Worm (Caenorhabditis elegans) whole organism, young adult: ENCODE data around the gene nmur-3.

Source experiments
- B0019.2 ChIP-seq: fragments of 200-800 bp; sonication (Bioruptor generic); conservative IDR thresholded peaks from 2 replicates; pipeline ENCODE4 v1.3.6; 2022; ENCODE audit warnings: missing genetic modification reagents, missing genetic modification characterization, missing compliant biosample characterization
- B0035.1 ChIP-seq: sonication (generic microtip); optimal IDR thresholded peaks from 2 replicates; lab custom pipeline; 2016; ENCODE audit warnings: missing genetic modification characterization, mild to moderate bottlenecking, missing compliant biosample characterization, missing genotype, missing genetic modification reagents
- F10E7.11 ChIP-seq: sonication (generic microtip); optimal IDR thresholded peaks from 2 replicates; lab custom pipeline; 2017; ENCODE audit warnings: mild to moderate bottlenecking, missing genetic modification characterization, moderate library complexity, missing compliant biosample characterization
- F33H1.4 ChIP-seq: fragments of 200-800 bp; sonication (Bioruptor generic); IDR thresholded peaks from 2 replicates; pipeline ENCODE4 v1.3.6; 2022; ENCODE audit warnings: missing genetic modification reagents, missing genetic modification characterization, missing compliant biosample characterization
- F39B2.1 ChIP-seq: fragments of 200-800 bp; sonication (Bioruptor generic); IDR thresholded peaks from 2 replicates; pipeline ENCODE4 v1.3.6; 2022; ENCODE audit warnings: missing genetic modification reagents, missing genetic modification characterization, missing compliant biosample characterization
- F57A8.1 ChIP-seq: fragments of 200-800 bp; sonication (Bioruptor generic); optimal IDR thresholded peaks from 2 replicates; lab custom pipeline; 2018; ENCODE audit warnings: mild to moderate bottlenecking, missing genetic modification characterization, moderate library complexity, missing compliant biosample characterization
- K11D2.4 ChIP-seq: fragments of 200-800 bp; sonication (Bioruptor generic); IDR thresholded peaks from 2 replicates; pipeline ENCODE4 v1.3.6; 2022; ENCODE audit warnings: missing genetic modification reagents, missing genetic modification characterization, missing compliant biosample characterization
- K12H6.12 ChIP-seq: fragments of 200-800 bp; sonication (Bioruptor generic); optimal IDR thresholded peaks from 2 replicates; lab custom pipeline; 2018; ENCODE audit warnings: mild to moderate bottlenecking, missing genetic modification characterization, missing compliant biosample characterization
- akir-1 ChIP-seq: fragments of 200-800 bp; sonication (Bioruptor generic); optimal IDR thresholded peaks from 2 replicates; lab custom pipeline; 2018; ENCODE audit warnings: mild to moderate bottlenecking, missing genetic modification characterization, moderate library complexity, missing compliant biosample characterization
- ama-1 ChIP-seq, 3 experiments: fragments of 150-350 bp in 1 of 3; sonication (generic microtip) in 2 of 3; optimal IDR thresholded peaks; 2 replicates each; lab custom pipeline; 2014 to 2018; ENCODE audit warnings: missing biosample characterization in 2 of 3, missing genetic modification characterization in 2 of 3, missing genetic modification reagents in 2 of 3
- atf-7 ChIP-seq: sonication (generic microtip); optimal IDR thresholded peaks from 2 replicates; lab custom pipeline; 2017; ENCODE audit warnings: mild to moderate bottlenecking, missing genetic modification characterization, missing compliant biosample characterization
- attf-5 ChIP-seq: fragments of 200-800 bp; sonication (Bioruptor generic); optimal IDR thresholded peaks from 2 replicates; lab custom pipeline; 2018; ENCODE audit warnings: mild to moderate bottlenecking, missing genetic modification characterization, missing compliant biosample characterization
- attf-6 ChIP-seq: fragments of 200-800 bp; sonication (Bioruptor generic); IDR thresholded peaks from 2 replicates; pipeline ENCODE4 v1.3.6; 2022; ENCODE audit warnings: missing genetic modification reagents, missing genetic modification characterization, missing compliant biosample characterization
- ccch-3 ChIP-seq: fragments of 200-800 bp; sonication (Bioruptor generic); optimal IDR thresholded peaks from 2 replicates; lab custom pipeline; 2018; ENCODE audit warnings: mild to moderate bottlenecking, missing genetic modification characterization, missing compliant biosample characterization
- cebp-1 ChIP-seq, 2 experiments: fragments of 200-800 bp in 1 of 2; sonication (Bioruptor generic) in 1 of 2; sonication (generic microtip) in 1 of 2; IDR thresholded peaks in 1 of 2; optimal IDR thresholded peaks in 1 of 2; 2 replicates each; pipeline versions ENCODE4 v1.3.6 to Lab custom; 2017 to 2022; ENCODE audit warnings: missing compliant biosample characterization in 2 of 2, missing genetic modification characterization in 2 of 2, mild to moderate bottlenecking in 1 of 2, missing genetic modification reagents in 1 of 2, moderate library complexity in 1 of 2
- dox-1 ChIP-seq: fragments of 200-800 bp; sonication (Bioruptor generic); IDR thresholded peaks from 2 replicates; pipeline ENCODE4 v1.3.6; 2022; ENCODE audit warnings: missing genetic modification reagents, missing genetic modification characterization, missing compliant biosample characterization
- dpl-1 ChIP-seq: fragments of 150-350 bp; optimal IDR thresholded peaks from 2 replicates; lab custom pipeline; 2014; ENCODE audit warnings: missing biosample characterization, missing genetic modification reagents, missing genetic modification characterization
- egrh-3 ChIP-seq: fragments of 200-800 bp; sonication (Bioruptor generic); IDR thresholded peaks from 2 replicates; pipeline ENCODE4 v1.3.6; 2022; ENCODE audit warnings: missing genetic modification reagents, missing genetic modification characterization, missing compliant biosample characterization
- hlh-12 ChIP-seq: sonication (generic microtip); optimal IDR thresholded peaks from 2 replicates; lab custom pipeline; 2016; ENCODE audit warnings: missing genetic modification characterization, missing compliant biosample characterization
- lag-1 ChIP-seq: fragments of 200-800 bp; sonication (Bioruptor generic); IDR thresholded peaks from 2 replicates; pipeline ENCODE4 v1.3.6; 2022; ENCODE audit warnings: missing genetic modification reagents, missing genetic modification characterization, missing compliant biosample characterization
- let-526 ChIP-seq: fragments of 200-800 bp; sonication (Bioruptor generic); IDR thresholded peaks from 2 replicates; pipeline ENCODE4 v1.3.6; 2022; ENCODE audit warnings: missing genetic modification reagents, missing genetic modification characterization, missing compliant biosample characterization
- let-607 ChIP-seq, 2 experiments: fragments of 200-800 bp in 1 of 2; sonication (Bioruptor generic) in 1 of 2; sonication (generic microtip) in 1 of 2; optimal IDR thresholded peaks; 2 replicates each; lab custom pipeline; 2016 to 2018; ENCODE audit warnings: mild to moderate bottlenecking in 2 of 2, missing compliant biosample characterization in 2 of 2, missing genetic modification characterization in 2 of 2, moderate library complexity in 2 of 2, missing genotype in 1 of 2
- lsl-1 ChIP-seq: fragments of 200-800 bp; sonication (Bioruptor generic); optimal IDR thresholded peaks from 2 replicates; lab custom pipeline; 2018; ENCODE audit warnings: mild to moderate bottlenecking, missing genetic modification characterization, moderate library complexity, missing compliant biosample characterization
- madf-8 ChIP-seq: fragments of 200-800 bp; sonication (Bioruptor generic); conservative IDR thresholded peaks from 2 replicates; pipeline ENCODE4 v1.3.6; 2022; ENCODE audit warnings: missing genetic modification reagents, missing genetic modification characterization, missing compliant biosample characterization
- mes-4 ChIP-seq: sonication (generic microtip); optimal IDR thresholded peaks from 2 replicates; lab custom pipeline; 2016; ENCODE audit warnings: missing genotype, missing genetic modification characterization, missing compliant biosample characterization
- mxl-1 ChIP-seq: sonication (generic microtip); optimal IDR thresholded peaks from 2 replicates; lab custom pipeline; 2016; ENCODE audit warnings: missing genetic modification characterization, missing compliant biosample characterization
- nhr-80 ChIP-seq: sonication (generic microtip); optimal IDR thresholded peaks from 2 replicates; lab custom pipeline; 2016; ENCODE audit warnings: missing genetic modification characterization, missing compliant biosample characterization
- nhr-90 ChIP-seq: sonication (generic microtip); optimal IDR thresholded peaks from 2 replicates; lab custom pipeline; 2016; ENCODE audit warnings: missing genotype, mild to moderate bottlenecking, missing genetic modification characterization, missing compliant biosample characterization
- tlf-1 ChIP-seq: fragments of 200-800 bp; sonication (Bioruptor generic); optimal IDR thresholded peaks from 2 replicates; lab custom pipeline; 2018; ENCODE audit warnings: mild to moderate bottlenecking, missing genetic modification characterization, missing compliant biosample characterization
- unc-62 ChIP-seq: fragments of 150-350 bp; optimal IDR thresholded peaks from 2 replicates; lab custom pipeline; 2014; ENCODE audit warnings: missing biosample characterization, missing genetic modification reagents, missing genetic modification characterization
- zfh-2 ChIP-seq: fragments of 200-800 bp; sonication (Bioruptor generic); conservative IDR thresholded peaks from 2 replicates; pipeline ENCODE4 v1.3.6; 2022; ENCODE audit warnings: missing genetic modification reagents, missing genetic modification characterization, missing compliant biosample characterization
- ztf-28 ChIP-seq: fragments of 200-800 bp; sonication (Bioruptor generic); IDR thresholded peaks from 2 replicates; pipeline ENCODE4 v1.3.6; 2022; ENCODE audit warnings: missing genetic modification reagents, missing genetic modification characterization, missing compliant biosample characterization
- ztf-3 ChIP-seq: fragments of 200-800 bp; sonication (Bioruptor generic); optimal IDR thresholded peaks from 2 replicates; lab custom pipeline; 2018; ENCODE audit warnings: mild to moderate bottlenecking, missing genetic modification characterization, missing compliant biosample characterization
- ztf-6 ChIP-seq: fragments of 200-800 bp; sonication (Bioruptor generic); IDR thresholded peaks from 2 replicates; pipeline ENCODE4 v1.3.6; 2022; ENCODE audit warnings: missing genetic modification reagents, missing genetic modification characterization, missing compliant biosample characterization

Gene nmur-3

ce11 chrX:4493439-4494006 is 27.2 kb downstream of the nmur-3 start:
- TF ChIP-seq K11D2.4 (GFP tag; lab: Robert Waterston, UW), result no peak
- TF ChIP-seq tlf-1 (GFP tag; lab: Kevin White, UChicago), result no peak
- TF ChIP-seq F39B2.1 (GFP tag; lab: Robert Waterston, UW), result no peak
- TF ChIP-seq F57A8.1 (GFP tag; lab: Kevin White, UChicago), result no peak
- TF ChIP-seq nhr-90 (tag; lab: Kevin White, UChicago), result no peak
- no peak for TF ChIP-seq lsl-1 (GFP tag; lab: Kevin White, UChicago)
- TF ChIP-seq, all 124 proteins: peak for 0

- TF ChIP-seq ztf-28 (GFP tag; lab: Robert Waterston, UW) (no peak), madf-8 (no peak)
These were observed 29.7 kb downstream of the nmur-3 start for ce11 chrX:4495814-4496567.

- TF ChIP-seq K12H6.12 (tag; lab: Kevin White, UChicago), result no peak
- TF ChIP-seq akir-1 (GFP tag; lab: Kevin White, UChicago), result no peak
- peak; percentile 26 for TF ChIP-seq attf-5 (GFP tag; lab: Kevin White, UChicago)
- TF ChIP-seq ztf-6 (GFP tag; lab: Robert Waterston, UW), result no peak
- TF ChIP-seq attf-6 (GFP tag; lab: Robert Waterston, UW), result no peak
- TF ChIP-seq unc-62, result no peak
- no peak for TF ChIP-seq atf-7
- TF ChIP-seq ccch-3 (GFP tag; lab: Kevin White, UChicago), result no peak
- no peak for TF ChIP-seq B0035.1 (tag; lab: Kevin White, UChicago)
- TF ChIP-seq F10E7.11 (tag; lab: Kevin White, UChicago), result no peak
- no peak for TF ChIP-seq zfh-2
- peak; percentile 87 for TF ChIP-seq nhr-80
- TF ChIP-seq cebp-1 (GFP tag; IDR thresholded peaks at IDR 0.05; lab: Robert Waterston, UW), result no peak
- TF ChIP-seq cebp-1 (tag; optimal IDR thresholded peaks at IDR 0.05; lab: Kevin White, UChicago), result peak; percentile 30
- no peak for TF ChIP-seq egrh-3 (GFP tag; lab: Robert Waterston, UW)
- no peak for TF ChIP-seq let-607 (tag; optimal IDR thresholded peaks at IDR 0.05; lab: Kevin White, UChicago)
- peak; percentile 45; the same call in 1 of the 2 replicates for TF ChIP-seq dox-1 (GFP tag; lab: Robert Waterston, UW)
- TF ChIP-seq B0019.2, result no peak
- TF ChIP-seq ama-1 (optimal IDR thresholded peaks at IDR 0.05; lab: Kevin White, UChicago), result no peak
- no peak for TF ChIP-seq ama-1 (GFP tag; optimal IDR thresholded peaks at IDR 0.05; lab: Kevin White, UChicago)
- TF ChIP-seq ztf-3 (GFP tag; lab: Kevin White, UChicago), result no peak
These were observed 31.8 kb downstream of the nmur-3 start for ce11 chrX:4498078-4498477.

ce11 chrX:4498478-4498877 is 32.2 kb downstream of the nmur-3 start:
- TF ChIP-seq lag-1 (GFP tag; lab: Robert Waterston, UW) (no peak), nhr-80 (peak; percentile 2), hlh-12 (tag; lab: Kevin White, UChicago) (no peak)
- TF ChIP-seq, all 124 proteins: peak for 1

- TF ChIP-seq ztf-28 (GFP tag; lab: Robert Waterston, UW) (no peak), atf-7 (no peak), mxl-1 (tag; lab: Kevin White, UChicago) (no peak), dpl-1 (GFP tag; lab: Kevin White, UChicago) (no peak), F33H1.4 (GFP tag; lab: Robert Waterston, UW) (no peak), let-526 (GFP tag; lab: Robert Waterston, UW) (no peak), mes-4 (tag; lab: Kevin White, UChicago) (no peak)
- TF ChIP-seq, all 124 proteins: peak for 0
These were observed 34.2 kb downstream of the nmur-3 start for ce11 chrX:4500499-4500898.
